Worm (Caenorhabditis elegans): Measurements from ENCODE around the gene F45E1.5.

- TF ChIP-seq lin-13 (GFP tag; optimal IDR thresholded peaks at IDR 0.05) (no peak), snpc-4 (tag; optimal IDR thresholded peaks at IDR 0.05) (no peak), aly-2 (tag; optimal IDR thresholded peaks at IDR 0.05) (no peak), lin-39 (tag; optimal IDR thresholded peaks at IDR 0.05) (no peak), ceh-82 (tag; optimal IDR thresholded peaks at IDR 0.05) (no peak), unc-55 (GFP tag; optimal IDR thresholded peaks at IDR 0.05) (no peak), unc-62 (GFP tag; optimal IDR thresholded peaks at IDR 0.05) (no peak), C34F6.9 (tag; optimal IDR thresholded peaks at IDR 0.05) (no peak), zag-1 (tag; optimal IDR thresholded peaks at IDR 0.05) (no peak), fos-1 (tag; optimal IDR thresholded peaks at IDR 0.05) (no peak), ama-1 (optimal IDR thresholded peaks at IDR 0.05) (no peak)
Observed at ce11 chrX:8005967-8006366, 29.5 kb downstream of the F45E1.5 start.

All from whole organism, L2 larva.